Worm (Caenorhabditis elegans) whole organism, late embryonic: ENCODE measurements around the gene fbxa-65.

Source experiments
- C08G9.2 ChIP-seq: sonication (generic microtip); optimal IDR thresholded peaks from 2 replicates; lab custom pipeline; 2016; ENCODE audit warnings: mild to moderate bottlenecking, missing genetic modification characterization, moderate library complexity, missing compliant biosample characterization
- K09A11.1 ChIP-seq: sonication (generic microtip); optimal IDR thresholded peaks from 2 replicates; lab custom pipeline; 2017; ENCODE audit warnings: antibody characterized with exemption, mild to moderate bottlenecking, missing genetic modification characterization, missing compliant biosample characterization; ENCODE audit not compliant: insufficient read depth
- ceh-14 ChIP-seq: sonication (generic microtip); optimal IDR thresholded peaks from 2 replicates; lab custom pipeline; 2016; ENCODE audit warnings: missing genotype, missing genetic modification characterization, missing compliant biosample characterization
- ceh-18 ChIP-seq: sonication (generic microtip); optimal IDR thresholded peaks from 2 replicates; lab custom pipeline; 2016; ENCODE audit warnings: missing genetic modification characterization, missing compliant biosample characterization
- ceh-19 ChIP-seq: fragments of 200-800 bp; sonication (Bioruptor generic); optimal IDR thresholded peaks from 2 replicates; lab custom pipeline; 2018; ENCODE audit warnings: mild to moderate bottlenecking, missing genetic modification characterization, missing compliant biosample characterization
- ceh-48 ChIP-seq: sonication (generic microtip); optimal IDR thresholded peaks from 2 replicates; lab custom pipeline; 2016; ENCODE audit warnings: missing genetic modification characterization, inconsistent platforms, missing compliant biosample characterization
- ceh-9 ChIP-seq: sonication (generic microtip); optimal IDR thresholded peaks from 2 replicates; lab custom pipeline; 2016; ENCODE audit warnings: mild to moderate bottlenecking, missing genetic modification characterization, inconsistent platforms, missing compliant biosample characterization
- dve-1 ChIP-seq: sonication (generic microtip); optimal IDR thresholded peaks from 2 replicates; lab custom pipeline; 2017; ENCODE audit warnings: antibody characterized with exemption, mild to moderate bottlenecking, missing genetic modification characterization, missing compliant biosample characterization
- elt-2 ChIP-seq: sonication (generic microtip); optimal IDR thresholded peaks from 2 replicates; lab custom pipeline; 2016; ENCODE audit warnings: missing genetic modification reagents, missing genetic modification characterization, missing compliant biosample characterization
- elt-4 ChIP-seq: sonication (generic microtip); optimal IDR thresholded peaks from 2 replicates; lab custom pipeline; 2016; ENCODE audit warnings: missing genetic modification characterization, missing compliant biosample characterization
- ets-4 ChIP-seq: sonication (generic microtip); optimal IDR thresholded peaks from 2 replicates; lab custom pipeline; 2016; ENCODE audit warnings: missing genetic modification characterization, missing compliant biosample characterization
- fkh-10 ChIP-seq: fragments of 150-350 bp; optimal IDR thresholded peaks from 2 replicates; lab custom pipeline; 2014; ENCODE audit warnings: missing biosample characterization, missing genetic modification reagents, missing genetic modification characterization
- hlh-13 ChIP-seq: fragments of 200-800 bp; sonication (Bioruptor generic); optimal IDR thresholded peaks from 2 replicates; lab custom pipeline; 2018; ENCODE audit warnings: mild to moderate bottlenecking, missing genetic modification characterization, missing compliant biosample characterization
- hlh-15 ChIP-seq: sonication (generic microtip); optimal IDR thresholded peaks from 2 replicates; lab custom pipeline; 2016; ENCODE audit warnings: missing genetic modification characterization, missing compliant biosample characterization
- hlh-30 ChIP-seq: sonication (generic microtip); optimal IDR thresholded peaks from 2 replicates; lab custom pipeline; 2017; ENCODE audit warnings: antibody characterized with exemption, missing genetic modification characterization, missing compliant biosample characterization; ENCODE audit not compliant: insufficient read depth
- hlh-6 ChIP-seq: sonication (generic microtip); optimal IDR thresholded peaks from 2 replicates; lab custom pipeline; 2016; ENCODE audit warnings: missing genotype, missing genetic modification characterization, missing compliant biosample characterization
- madf-2 ChIP-seq: sonication (generic microtip); optimal IDR thresholded peaks from 2 replicates; lab custom pipeline; 2017; ENCODE audit warnings: missing genetic modification characterization, missing compliant biosample characterization
- mec-3 ChIP-seq: sonication (generic microtip); optimal IDR thresholded peaks from 2 replicates; lab custom pipeline; 2016; ENCODE audit warnings: borderline replicate concordance, missing genetic modification characterization, missing compliant biosample characterization
- nfya-1 ChIP-seq: sonication (generic microtip); optimal IDR thresholded peaks from 2 replicates; lab custom pipeline; 2017; ENCODE audit warnings: missing genetic modification characterization, mild to moderate bottlenecking, missing compliant biosample characterization, antibody characterized with exemption, moderate library complexity
- nhr-11 ChIP-seq: fragments of 150-350 bp; optimal IDR thresholded peaks from 2 replicates; lab custom pipeline; 2014; ENCODE audit warnings: missing biosample characterization, missing genetic modification characterization
- nhr-232 ChIP-seq: sonication (generic microtip); optimal IDR thresholded peaks from 2 replicates; lab custom pipeline; 2016; ENCODE audit warnings: missing genetic modification characterization, missing compliant biosample characterization
- npax-4 ChIP-seq: sonication (generic microtip); optimal IDR thresholded peaks from 2 replicates; lab custom pipeline; 2016; ENCODE audit warnings: missing genetic modification characterization, missing compliant biosample characterization
- pax-1 ChIP-seq: fragments of 150-350 bp; optimal IDR thresholded peaks from 2 replicates; lab custom pipeline; 2014; ENCODE audit warnings: missing biosample characterization, missing genetic modification characterization
- pros-1 ChIP-seq: fragments of 150-350 bp; optimal IDR thresholded peaks from 2 replicates; lab custom pipeline; 2014; ENCODE audit warnings: missing biosample characterization, missing genetic modification reagents, missing genetic modification characterization
- ref-2 ChIP-seq: sonication (generic microtip); optimal IDR thresholded peaks from 2 replicates; lab custom pipeline; 2016; ENCODE audit warnings: missing genetic modification characterization, missing compliant biosample characterization
- rnt-1 ChIP-seq: sonication (generic microtip); optimal IDR thresholded peaks from 2 replicates; lab custom pipeline; 2016; ENCODE audit warnings: missing genetic modification characterization, missing compliant biosample characterization
- sox-2 ChIP-seq: fragments of 200-800 bp; sonication (Bioruptor generic); IDR thresholded peaks from 2 replicates; pipeline ENCODE4 v1.3.6; 2022; ENCODE audit warnings: missing genetic modification reagents, missing genetic modification characterization, missing compliant biosample characterization
- ttx-3 ChIP-seq: sonication (generic microtip); optimal IDR thresholded peaks from 2 replicates; lab custom pipeline; 2016; ENCODE audit warnings: missing genetic modification reagents, missing genetic modification characterization, missing compliant biosample characterization
- unc-3 ChIP-seq, 2 experiments: fragments of 200-800 bp in 1 of 2; sonication (Bioruptor generic) in 1 of 2; sonication (generic microtip) in 1 of 2; conservative IDR thresholded peaks in 1 of 2; optimal IDR thresholded peaks in 1 of 2; 2 replicates each; pipeline versions ENCODE4 v1.3.6 to Lab custom; 2016 to 2022; ENCODE audit warnings: missing compliant biosample characterization in 2 of 2, missing genetic modification characterization in 2 of 2, missing genetic modification reagents in 1 of 2
- unc-55 ChIP-seq: sonication (generic microtip); optimal IDR thresholded peaks from 2 replicates; lab custom pipeline; 2017; ENCODE audit warnings: missing biosample characterization, missing genetic modification reagents, missing genetic modification characterization
- unc-86 ChIP-seq: sonication (generic microtip); optimal IDR thresholded peaks from 2 replicates; lab custom pipeline; 2016; ENCODE audit warnings: missing genetic modification characterization, missing compliant biosample characterization
- zip-5 ChIP-seq: sonication (generic microtip); optimal IDR thresholded peaks from 2 replicates; lab custom pipeline; 2016; ENCODE audit warnings: missing genetic modification characterization, missing compliant biosample characterization

Gene fbxa-65

DNA sequence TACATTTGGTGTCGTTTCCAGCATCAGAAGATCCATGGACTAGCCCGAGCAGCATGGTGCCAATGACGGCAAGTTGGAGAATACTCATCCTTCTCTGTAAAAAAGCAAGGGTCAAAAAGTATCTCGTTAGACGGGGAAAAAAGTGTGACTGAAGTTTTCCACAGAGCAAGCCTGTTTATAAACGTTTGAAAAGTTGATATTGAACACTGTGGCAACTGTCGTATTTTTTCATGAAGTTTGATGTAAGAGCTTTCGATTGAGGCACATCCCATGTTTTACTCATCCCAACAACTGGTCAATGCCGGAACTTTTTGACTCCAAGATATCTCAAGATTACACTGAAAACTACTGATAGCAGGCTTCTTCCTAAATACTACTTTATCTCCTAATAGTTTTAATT is 27.3 kb downstream of the fbxa-65 start, which contains the start of gene F35F10.13:
Gene F35F10.13, minus strand, starts transcription at position 101 of the 400 bp plus-strand sequence.
- TF ChIP-seq sox-2 (GFP tag; lab: Robert Waterston, UW) (no peak), npax-4 (no peak), nhr-11 (tag; lab: Kevin White, UChicago) (no peak), hlh-15 (tag; lab: Kevin White, UChicago) (no peak), rnt-1 (tag; lab: Kevin White, UChicago) (no peak), ceh-14 (tag; lab: Kevin White, UChicago) (no peak)

DNA sequence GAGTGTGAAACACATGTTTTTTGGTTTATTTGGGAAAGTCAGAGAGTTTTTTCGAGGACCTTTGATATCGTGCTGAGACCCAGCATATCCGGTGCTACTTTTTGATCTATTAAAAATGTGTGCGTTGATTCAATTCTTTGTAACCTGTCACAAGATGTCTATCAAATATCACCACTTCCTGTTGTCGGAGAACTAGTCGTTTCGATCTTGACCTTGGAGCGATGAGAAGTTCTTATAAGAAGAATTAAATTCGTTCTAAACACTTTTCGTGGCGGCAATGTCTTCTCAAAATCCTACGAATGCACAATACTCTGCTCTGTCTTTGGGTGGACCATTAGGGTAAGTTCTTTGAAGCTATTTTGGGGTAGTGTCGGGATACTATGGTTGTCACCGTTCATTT is 30.2 kb downstream of the fbxa-65 start, which contains the start of gene F35F10.1:
Gene F35F10.1, plus strand, starts transcription at position 200 of the 400 bp plus-strand sequence.
- TF ChIP-seq unc-55 (GFP tag; lab: Kevin White, UChicago) (no peak), pros-1 (tag; lab: Kevin White, UChicago) (no peak)
- TF ChIP-seq, all 69 proteins: peak for 0

DNA sequence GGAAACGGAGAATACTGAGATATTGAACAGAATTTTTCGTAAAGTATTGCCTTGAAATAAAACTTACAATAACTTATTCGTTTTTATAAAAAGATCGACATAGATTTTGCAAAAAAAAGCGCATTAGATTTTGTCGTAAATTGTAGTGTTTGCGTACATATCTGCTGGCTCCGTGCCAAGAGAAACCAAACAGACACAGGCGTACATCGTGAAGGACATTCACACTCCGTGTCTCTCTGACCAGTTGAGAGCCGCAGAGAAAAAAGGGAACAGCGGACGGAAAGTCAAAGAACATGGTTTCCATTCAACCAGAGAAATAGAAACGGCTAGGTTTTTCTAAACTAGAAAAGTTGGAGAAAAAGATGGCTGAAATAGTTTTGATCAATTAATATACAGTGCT is 31.0 kb downstream of the fbxa-65 start, which contains the start of gene arrd-19:
Gene arrd-19, minus strand, starts transcription at position 209 of the 400 bp plus-strand sequence.
- TF ChIP-seq K09A11.1 (tag; lab: Kevin White, UChicago) (no peak), pax-1 (tag; lab: Kevin White, UChicago) (peak; percentile 8)

DNA sequence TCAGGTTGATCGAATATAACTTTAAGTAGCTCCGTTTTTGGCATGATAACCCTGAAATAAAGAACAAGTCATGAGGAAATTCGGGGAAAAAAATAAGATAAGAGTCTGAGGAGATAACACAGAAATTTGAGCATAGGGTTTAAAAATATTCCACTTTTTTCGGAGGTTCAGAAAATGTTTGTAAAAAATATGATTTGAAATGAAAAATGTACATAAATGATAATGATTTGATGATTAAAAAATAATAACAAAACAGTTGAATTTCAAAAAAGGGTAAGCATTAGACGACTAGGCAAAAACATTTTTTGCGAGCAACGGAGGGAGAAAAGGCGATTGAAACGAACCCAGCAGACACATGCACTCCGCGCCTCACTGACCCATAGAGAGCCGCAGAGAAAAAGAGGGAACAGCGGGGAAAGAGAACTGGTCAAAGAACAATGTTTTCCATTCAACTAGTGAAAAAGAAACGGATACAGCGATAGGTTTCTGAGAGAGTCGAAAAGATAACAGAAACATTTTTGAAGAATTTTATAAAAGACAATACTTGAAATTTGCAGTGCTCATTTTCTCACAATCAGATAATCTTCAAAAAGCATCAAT is 34.1 kb downstream of the fbxa-65 start, which contains the start of gene arrd-18:
Gene arrd-18, minus strand, starts transcription at position 51 of the 600 bp plus-strand sequence.
- TF ChIP-seq ceh-48 = no peak
- TF ChIP-seq ceh-14 (tag; lab: Kevin White, UChicago) = peak; percentile 15

DNA sequence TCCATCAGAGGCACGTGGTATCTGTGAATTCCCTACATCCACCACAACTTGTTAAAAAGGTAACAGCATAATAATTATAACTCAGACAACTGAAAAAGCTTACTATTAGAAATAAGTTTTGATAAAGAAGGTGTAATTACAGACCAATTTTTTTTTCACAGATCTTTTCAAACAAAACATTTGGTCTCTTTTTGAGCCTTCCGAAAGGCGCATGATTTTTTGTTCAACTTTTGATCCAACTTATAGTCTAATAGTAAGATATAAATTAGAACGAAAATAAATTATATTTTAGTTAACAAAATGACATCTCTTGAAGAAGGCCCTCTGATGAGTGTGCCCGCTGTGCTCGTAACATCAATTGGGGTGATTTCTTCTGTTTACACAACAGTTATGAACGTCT is 38.1 kb downstream of the fbxa-65 start, which contains the start of gene srbc-3:
Gene srbc-3, plus strand, starts transcription at position 301 of the 400 bp plus-strand sequence.
- TF ChIP-seq mec-3 (no peak), zip-5 (tag; lab: Kevin White, UChicago) (no peak)

DNA sequence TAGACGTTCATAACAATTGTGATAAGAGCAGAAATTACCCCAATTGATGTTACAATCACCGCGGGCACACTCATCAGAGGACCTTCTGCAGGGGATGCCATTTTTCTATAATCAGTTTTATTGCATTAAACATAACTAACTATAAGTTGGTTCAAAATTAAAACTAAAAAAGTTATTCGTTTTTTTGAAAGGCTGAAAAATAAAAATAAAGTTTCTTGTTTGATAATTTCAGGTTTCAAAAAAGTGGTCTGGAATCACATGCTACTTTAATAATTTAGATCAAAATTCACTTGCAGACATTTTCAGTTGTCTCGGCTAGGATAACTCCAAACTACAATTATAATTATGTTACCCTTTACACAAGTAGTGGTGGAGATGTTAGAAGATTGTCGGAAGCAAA is 44.4 kb downstream of the fbxa-65 start, which contains the start of gene srbc-1:
Gene srbc-1, minus strand, starts transcription at position 101 of the 400 bp plus-strand sequence.
- TF ChIP-seq C08G9.2 (tag; lab: Kevin White, UChicago) (no peak), ref-2 (tag; lab: Kevin White, UChicago) (no peak), dve-1 (tag; lab: Kevin White, UChicago) (no peak), fkh-10 (GFP tag; lab: Kevin White, UChicago) (no peak), hlh-30 (tag; lab: Kevin White, UChicago) (no peak), hlh-13 (GFP tag; lab: Kevin White, UChicago) (no peak), nhr-232 (tag; lab: Kevin White, UChicago) (no peak), ttx-3 (no peak), pax-1 (tag; lab: Kevin White, UChicago) (no peak), ceh-19 (GFP tag; lab: Kevin White, UChicago) (no peak), K09A11.1 (tag; lab: Kevin White, UChicago) (no peak), nhr-11 (tag; lab: Kevin White, UChicago) (no peak), unc-86 (no peak), nfya-1 (tag; lab: Kevin White, UChicago) (no peak)

DNA sequence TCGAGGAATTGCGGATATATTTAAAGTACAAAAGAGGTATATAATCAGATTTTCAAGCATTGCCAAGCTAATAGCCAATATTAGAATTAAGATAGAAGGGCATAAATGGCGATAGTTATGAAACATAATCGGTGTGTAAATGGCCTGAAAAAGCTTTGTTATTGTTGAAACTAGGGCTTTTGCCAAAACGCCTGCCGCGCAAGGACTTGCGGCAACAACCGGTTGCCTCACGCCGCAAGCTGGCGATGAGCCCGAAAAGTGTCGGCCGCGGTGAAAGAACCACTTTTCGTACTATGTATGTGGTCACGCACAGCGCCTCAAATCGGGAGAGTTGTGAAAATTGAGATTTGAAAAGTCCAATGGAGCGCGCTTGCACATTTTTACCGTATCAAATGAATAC is 46.8 kb downstream of the fbxa-65 start:
- TF ChIP-seq hlh-6 (tag; lab: Kevin White, UChicago) = no peak
- no peak for TF ChIP-seq ceh-9 (tag; lab: Kevin White, UChicago)
- TF ChIP-seq unc-3 (GFP tag; conservative IDR thresholded peaks at IDR 0.05; lab: Robert Waterston, UW) = no peak
- TF ChIP-seq unc-3 (tag; optimal IDR thresholded peaks at IDR 0.05; lab: Kevin White, UChicago) = no peak
- no peak for TF ChIP-seq ets-4
- TF ChIP-seq nfya-1 (tag; lab: Kevin White, UChicago) = no peak
- TF ChIP-seq ceh-18 (tag; lab: Kevin White, UChicago) = no peak
- no peak for TF ChIP-seq pros-1 (tag; lab: Kevin White, UChicago)
- no peak for TF ChIP-seq mec-3
- TF ChIP-seq elt-2 (tag; lab: Kevin White, UChicago) = no peak
- no peak for TF ChIP-seq madf-2 (tag; lab: Kevin White, UChicago)
- no peak for TF ChIP-seq elt-4
